Worm (Caenorhabditis elegans) whole organism, midembryonic: ENCODE data around the gene sas-4.
"Not testable (repeated sequence)": the region's sequence is repeated elsewhere in the genome, so short reads cannot be mapped to it uniquely, and the experiment has no call there.

ENCODE experiments used
- T22C8.4 ChIP-seq: fragments of 200-800 bp; sonication (Bioruptor generic); IDR thresholded peaks from 2 replicates; pipeline ENCODE4 v1.3.6; 2022; ENCODE audit warnings: missing genetic modification characterization, missing compliant biosample characterization
- cog-1 ChIP-seq: sonication (generic microtip); optimal IDR thresholded peaks from 2 replicates; lab custom pipeline; 2016; ENCODE audit warnings: missing genetic modification characterization, missing compliant biosample characterization
- flt-1 ChIP-seq: fragments of 200-800 bp; sonication (Bioruptor generic); IDR thresholded peaks from 2 replicates; pipeline ENCODE4 v1.3.6; 2022; ENCODE audit warnings: missing genetic modification characterization, missing compliant biosample characterization
- klf-2 ChIP-seq: fragments of 200-800 bp; sonication (Bioruptor generic); conservative IDR thresholded peaks from 2 replicates; pipeline ENCODE4 v1.3.6; 2022; ENCODE audit warnings: missing genetic modification reagents, missing genetic modification characterization, missing compliant biosample characterization
- med-1 ChIP-seq: sonication (generic microtip); optimal IDR thresholded peaks from 2 replicates; lab custom pipeline; 2017; ENCODE audit warnings: missing genetic modification characterization, mild to moderate bottlenecking, missing compliant biosample characterization, antibody characterized with exemption, missing genetic modification reagents; ENCODE audit not compliant: insufficient read depth
- ref-1 ChIP-seq: fragments of 200-800 bp; sonication (Bioruptor generic); conservative IDR thresholded peaks from 2 replicates; pipeline ENCODE4 v1.3.6; 2022; ENCODE audit warnings: missing genetic modification reagents, missing genetic modification characterization, missing compliant biosample characterization
- tab-1 ChIP-seq: fragments of 200-800 bp; sonication (Bioruptor generic); IDR thresholded peaks from 2 replicates; pipeline ENCODE4 v1.3.6; 2022; ENCODE audit warnings: missing genetic modification characterization, missing compliant biosample characterization
- ztf-23 ChIP-seq: fragments of 200-800 bp; sonication (Bioruptor generic); IDR thresholded peaks from 2 replicates; pipeline ENCODE4 v1.3.6; 2022; ENCODE audit warnings: missing genetic modification reagents, missing genetic modification characterization, missing compliant biosample characterization
- ztf-29 ChIP-seq: fragments of 200-800 bp; sonication (Bioruptor generic); IDR thresholded peaks from 2 replicates; pipeline ENCODE4 v1.3.6; 2022; ENCODE audit warnings: missing genetic modification reagents, missing genetic modification characterization, missing compliant biosample characterization

- not testable (repeated sequence) for TF ChIP-seq flt-1; ztf-29 (GFP tag; lab: Robert Waterston, UW); ztf-23; klf-2 (GFP tag; lab: Robert Waterston, UW); cog-1; T22C8.4 (GFP tag; lab: Robert Waterston, UW); med-1 (GFP tag; lab: Kevin White, UChicago); ref-1 (GFP tag; lab: Robert Waterston, UW); tab-1 (GFP tag; lab: Robert Waterston, UW)
These were observed 29.4 kb upstream of the sas-4 start, which contains the start of gene clc-29 for ce11 chrIII:8347822-8348221.
